Worm (Caenorhabditis elegans) whole organism, mixed stage, embryonic: ENCODE results near the gene F54F2.7.

Experiments
- bed-3 ChIP-seq: fragments of 200-800 bp; sonication (Bioruptor generic); optimal IDR thresholded peaks from 3 replicates; lab custom pipeline; 2018; ENCODE audit warnings: mild to moderate bottlenecking, missing genetic modification characterization, moderate library complexity, missing compliant biosample characterization
- blmp-1 ChIP-seq: fragments of 150-350 bp; optimal IDR thresholded peaks from 2 replicates; lab custom pipeline; 2014; ENCODE audit warnings: missing biosample characterization, missing genetic modification characterization
- ceh-39 ChIP-seq: fragments of 150-350 bp; optimal IDR thresholded peaks from 2 replicates; lab custom pipeline; 2014; ENCODE audit warnings: missing biosample characterization, missing genetic modification characterization
- ces-1 ChIP-seq: fragments of 150-350 bp; optimal IDR thresholded peaks from 2 replicates; lab custom pipeline; 2014; ENCODE audit warnings: missing biosample characterization, missing genetic modification reagents, missing genetic modification characterization
- cnd-1 ChIP-seq: fragments of 200-800 bp; sonication (Bioruptor generic); optimal IDR thresholded peaks from 2 replicates; lab custom pipeline; 2018; ENCODE audit warnings: mild to moderate bottlenecking, missing genetic modification characterization, missing compliant biosample characterization
- drap-1 ChIP-seq: fragments of 200-800 bp; sonication (Bioruptor generic); optimal IDR thresholded peaks from 3 replicates; lab custom pipeline; 2018; ENCODE audit warnings: mild to moderate bottlenecking, missing genetic modification characterization, missing compliant biosample characterization
- elt-3 ChIP-seq: fragments of 150-350 bp; optimal IDR thresholded peaks from 2 replicates; lab custom pipeline; 2014; ENCODE audit warnings: missing biosample characterization, missing genetic modification characterization
- flh-1 ChIP-seq: fragments of 200-800 bp; sonication (Bioruptor generic); optimal IDR thresholded peaks from 2 replicates; lab custom pipeline; 2018; ENCODE audit warnings: mild to moderate bottlenecking, missing genetic modification characterization, moderate library complexity, missing compliant biosample characterization
- ham-2 ChIP-seq: fragments of 200-800 bp; sonication (Bioruptor generic); optimal IDR thresholded peaks from 2 replicates; lab custom pipeline; 2018; ENCODE audit warnings: mild to moderate bottlenecking, missing genetic modification characterization, missing compliant biosample characterization
- hlh-1 ChIP-seq: fragments of 150-350 bp; optimal IDR thresholded peaks from 2 replicates; lab custom pipeline; 2014; ENCODE audit warnings: missing biosample characterization, missing genetic modification reagents, missing genetic modification characterization
- lin-13 ChIP-seq: fragments of 150-350 bp; optimal IDR thresholded peaks from 2 replicates; lab custom pipeline; 2014; ENCODE audit warnings: missing biosample characterization, missing genetic modification characterization
- lsy-2 ChIP-seq: fragments of 150-350 bp; optimal IDR thresholded peaks from 2 replicates; lab custom pipeline; 2014; ENCODE audit warnings: missing biosample characterization, missing genetic modification characterization
- mab-5 ChIP-seq: fragments of 150-350 bp; optimal IDR thresholded peaks from 2 replicates; lab custom pipeline; 2014; ENCODE audit warnings: missing biosample characterization, missing genetic modification characterization
- mep-1 ChIP-seq: fragments of 150-350 bp; optimal IDR thresholded peaks from 2 replicates; lab custom pipeline; 2017; ENCODE audit warnings: missing biosample characterization, missing genetic modification reagents, missing genetic modification characterization, inconsistent platforms
- nhr-12 ChIP-seq: fragments of 150-350 bp; optimal IDR thresholded peaks from 2 replicates; lab custom pipeline; 2014; ENCODE audit warnings: missing biosample characterization, missing genetic modification characterization
- nhr-2 ChIP-seq: fragments of 150-350 bp; optimal IDR thresholded peaks from 2 replicates; lab custom pipeline; 2014; ENCODE audit warnings: missing biosample characterization, missing genetic modification characterization
- nhr-237 ChIP-seq: fragments of 150-350 bp; optimal IDR thresholded peaks from 2 replicates; lab custom pipeline; 2014; ENCODE audit warnings: missing biosample characterization, missing genetic modification characterization
- nhr-76 ChIP-seq: sonication (generic microtip); optimal IDR thresholded peaks from 2 replicates; lab custom pipeline; 2017; ENCODE audit warnings: missing biosample characterization, missing genetic modification characterization
- pha-4 ChIP-seq: fragments of 150-350 bp; optimal IDR thresholded peaks from 2 replicates; lab custom pipeline; 2018; ENCODE audit warnings: missing biosample characterization, missing genetic modification reagents, missing genetic modification characterization
- sem-2 ChIP-seq: fragments of 200-800 bp; sonication (Bioruptor generic); optimal IDR thresholded peaks from 2 replicates; lab custom pipeline; 2018; ENCODE audit warnings: mild to moderate bottlenecking, missing genetic modification characterization, missing compliant biosample characterization
- snpc-4 ChIP-seq: fragments of 150-350 bp; optimal IDR thresholded peaks from 2 replicates; lab custom pipeline; 2014; ENCODE audit warnings: missing biosample characterization, missing genetic modification characterization
- sptf-1 ChIP-seq: sonication (generic microtip); optimal IDR thresholded peaks from 2 replicates; lab custom pipeline; 2017; ENCODE audit warnings: mild to moderate bottlenecking, missing genetic modification characterization, moderate library complexity, missing compliant biosample characterization
- unc-120 ChIP-seq: sonication (generic microtip); optimal IDR thresholded peaks from 2 replicates; lab custom pipeline; 2017; ENCODE audit warnings: missing genetic modification characterization, missing compliant biosample characterization; ENCODE audit not compliant: poor library complexity, severe bottlenecking
- unc-39 ChIP-seq: fragments of 150-350 bp; optimal IDR thresholded peaks from 2 replicates; lab custom pipeline; 2014; ENCODE audit warnings: missing biosample characterization, missing genetic modification characterization
- unc-62 ChIP-seq: fragments of 150-350 bp; optimal IDR thresholded peaks from 2 replicates; lab custom pipeline; 2014; ENCODE audit warnings: missing biosample characterization, missing genetic modification reagents, missing genetic modification characterization
- zip-8 ChIP-seq: fragments of 150-350 bp; optimal IDR thresholded peaks from 2 replicates; lab custom pipeline; 2014; ENCODE audit warnings: missing biosample characterization, missing genetic modification characterization
- ztf-11 ChIP-seq: fragments of 150-350 bp; optimal IDR thresholded peaks from 2 replicates; lab custom pipeline; 2014; ENCODE audit warnings: missing biosample characterization, missing genetic modification characterization

Gene F54F2.7

DNA sequence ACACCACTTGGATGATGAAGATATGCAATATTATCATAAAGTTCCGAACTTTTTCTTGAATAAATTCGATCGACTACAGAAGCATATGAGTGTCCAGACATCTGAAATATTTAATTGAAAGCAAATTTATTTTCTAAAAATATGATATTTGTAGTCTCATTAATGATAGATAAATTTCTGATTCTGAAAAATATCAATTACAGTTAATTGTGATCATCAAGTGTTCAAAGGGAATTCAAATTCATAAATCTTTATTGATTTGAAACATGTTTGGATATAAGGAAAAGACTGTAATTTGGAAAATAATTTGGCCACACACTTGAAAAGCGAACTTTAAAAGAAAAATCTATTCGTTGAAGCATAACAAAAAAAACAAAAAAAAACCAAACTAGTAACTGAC, at the start of gene F54F2.7:
TSS of gene F54F2.7 (minus strand) at position 101 of the 400 bp plus-strand sequence.
- TF ChIP-seq zip-8 (tag; lab: Kevin White, UChicago) (no peak), drap-1 (GFP tag; lab: Kevin White, UChicago) (no peak), mab-5 (tag; lab: Kevin White, UChicago) (no peak), bed-3 (GFP tag; lab: Kevin White, UChicago) (no peak), nhr-12 (tag; lab: Kevin White, UChicago) (no peak), flh-1 (no peak), sem-2 (GFP tag; lab: Kevin White, UChicago) (no peak), elt-3 (tag; lab: Kevin White, UChicago) (no peak), blmp-1 (no peak), nhr-76 (tag; lab: Kevin White, UChicago) (no peak), nhr-2 (tag; lab: Kevin White, UChicago) (no peak), snpc-4 (tag; lab: Kevin White, UChicago) (no peak), unc-120 (tag; lab: Kevin White, UChicago) (no peak), mep-1 (tag; lab: Kevin White, UChicago) (no peak), unc-62 (GFP tag; lab: Kevin White, UChicago) (no peak)

DNA sequence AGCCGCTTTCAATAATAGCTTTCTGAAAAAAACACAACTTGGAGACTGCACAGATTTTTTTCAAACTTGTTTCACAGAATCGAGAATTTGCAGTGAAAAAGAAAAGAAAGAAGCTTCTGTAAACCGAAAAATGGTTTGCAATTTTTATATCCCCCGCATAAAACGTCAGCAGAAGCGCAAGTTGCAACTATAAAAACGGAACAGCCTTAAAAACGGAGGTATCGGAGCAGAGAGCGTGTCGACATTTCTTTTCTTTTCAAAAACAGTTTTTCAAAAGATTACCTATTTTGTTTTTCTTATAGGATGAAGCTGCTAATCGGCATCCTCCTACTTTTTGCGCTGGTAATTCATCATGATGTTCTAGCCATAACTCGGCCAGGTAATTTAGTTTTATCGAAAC, 44.8 kb upstream of the F54F2.7 start, which contains the start of gene plg-1:
TSS of gene plg-1 (plus strand) at position 301 of the 400 bp plus-strand sequence.
- no peak for TF ChIP-seq mep-1 (tag; lab: Kevin White, UChicago)

DNA sequence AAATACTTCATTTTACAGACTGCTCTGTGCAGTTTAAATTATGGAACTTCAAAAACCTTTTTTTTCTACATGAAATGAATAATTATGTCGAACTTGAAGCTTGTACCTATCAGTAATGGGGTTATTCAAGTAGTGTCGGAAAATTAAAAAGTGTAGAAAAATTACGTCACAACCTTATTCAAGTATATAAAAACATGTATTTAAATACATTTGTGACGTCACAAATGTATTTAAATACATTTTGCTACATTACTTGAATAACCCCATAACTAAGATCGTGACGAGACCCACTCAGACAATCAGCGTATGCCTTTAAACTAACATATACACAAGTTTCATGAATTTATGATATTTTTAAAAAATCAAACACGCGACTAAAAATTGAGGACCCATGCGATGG, 43.9 kb upstream of the F54F2.7 start:
- TF ChIP-seq zip-8 (tag; lab: Kevin White, UChicago) = peak; percentile 91
- TF ChIP-seq, all 35 proteins: peak for 1; not testable (repeated sequence) for 34

DNA sequence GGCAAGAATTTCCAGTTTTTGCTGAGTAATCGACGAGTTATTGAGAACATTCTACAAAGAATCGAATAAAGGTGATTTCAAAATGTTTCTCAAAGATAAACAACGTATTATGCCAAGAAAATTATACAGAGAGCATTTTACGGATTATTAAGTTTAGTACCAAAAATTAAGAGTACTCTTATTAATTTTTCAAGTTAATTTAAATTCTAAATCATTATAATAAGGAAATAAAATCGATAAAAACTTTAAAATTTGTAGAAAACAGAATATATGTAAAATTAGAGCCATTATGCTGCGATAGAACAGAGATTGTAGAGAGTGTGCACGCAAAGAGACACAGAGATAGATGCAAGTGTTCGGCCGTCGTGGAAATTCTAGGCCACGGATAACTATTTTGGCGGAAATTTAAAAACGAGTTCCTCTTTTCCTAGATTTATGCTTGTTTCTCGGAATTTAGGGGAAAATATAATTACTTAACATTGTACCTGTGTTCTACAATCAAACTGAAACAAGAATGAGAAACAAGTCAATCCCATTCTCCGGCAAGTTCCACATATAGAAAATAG, 43.4 kb upstream of the F54F2.7 start, which contains the start of gene F44E2.9:
TSS of gene F44E2.9 (minus strand) at position 51 of the 566 bp plus-strand sequence.
- TF ChIP-seq nhr-76 (tag; lab: Kevin White, UChicago) (no peak), hlh-1 (tag; lab: Kevin White, UChicago) (peak; percentile 5), snpc-4 (tag; lab: Kevin White, UChicago) (no peak), sptf-1 (tag; lab: Kevin White, UChicago) (peak; percentile 41)
- TF ChIP-seq, all 35 proteins: peak for 2

- TF ChIP-seq unc-39 (tag; lab: Kevin White, UChicago) (no peak), snpc-4 (tag; lab: Kevin White, UChicago) (no peak), pha-4 (tag; lab: Kevin White, UChicago) (no peak), unc-62 (GFP tag; lab: Kevin White, UChicago) (no peak), elt-3 (tag; lab: Kevin White, UChicago) (no peak), ces-1 (GFP tag; lab: Kevin White, UChicago) (no peak), sem-2 (GFP tag; lab: Kevin White, UChicago) (no peak), flh-1 (no peak)
Observed at ce11 chrIII:8849507-8849906, 42.4 kb upstream of the F54F2.7 start, which contains the start of gene F44E2.8. Gene F44E2.8, minus strand, starts transcription at chrIII:8849877.

DNA sequence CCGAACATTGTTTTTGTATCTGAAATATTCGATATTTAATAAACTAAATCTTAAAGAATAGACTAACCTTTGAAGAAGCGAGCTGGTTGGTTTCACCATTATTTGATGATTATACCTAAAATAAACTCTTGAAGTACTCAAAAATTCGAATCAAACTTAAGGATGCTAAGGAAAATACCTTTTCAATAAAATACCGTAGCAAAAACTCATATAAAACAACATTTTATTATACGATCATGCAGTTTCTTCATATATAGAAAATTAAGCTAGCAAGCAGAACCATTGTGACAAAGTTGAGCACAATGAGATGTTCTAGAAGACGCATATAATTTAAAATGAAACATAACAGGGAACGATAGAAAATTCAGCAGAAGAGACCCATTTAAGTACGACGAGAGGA, 41.2 kb upstream of the F54F2.7 start, which contains the start of gene F44E2.7:
TSS of gene F44E2.7 (minus strand) at position 101 of the 400 bp plus-strand sequence.
- TF ChIP-seq nhr-237 (tag; lab: Kevin White, UChicago) (no peak), sem-2 (GFP tag; lab: Kevin White, UChicago) (no peak), mab-5 (tag; lab: Kevin White, UChicago) (no peak), pha-4 (tag; lab: Kevin White, UChicago) (no peak), ztf-11 (tag; lab: Kevin White, UChicago) (no peak), elt-3 (tag; lab: Kevin White, UChicago) (no peak), snpc-4 (tag; lab: Kevin White, UChicago) (no peak), ham-2 (no peak), lin-13 (tag; lab: Kevin White, UChicago) (no peak), sptf-1 (tag; lab: Kevin White, UChicago) (no peak), ceh-39 (tag; lab: Kevin White, UChicago) (no peak)

DNA sequence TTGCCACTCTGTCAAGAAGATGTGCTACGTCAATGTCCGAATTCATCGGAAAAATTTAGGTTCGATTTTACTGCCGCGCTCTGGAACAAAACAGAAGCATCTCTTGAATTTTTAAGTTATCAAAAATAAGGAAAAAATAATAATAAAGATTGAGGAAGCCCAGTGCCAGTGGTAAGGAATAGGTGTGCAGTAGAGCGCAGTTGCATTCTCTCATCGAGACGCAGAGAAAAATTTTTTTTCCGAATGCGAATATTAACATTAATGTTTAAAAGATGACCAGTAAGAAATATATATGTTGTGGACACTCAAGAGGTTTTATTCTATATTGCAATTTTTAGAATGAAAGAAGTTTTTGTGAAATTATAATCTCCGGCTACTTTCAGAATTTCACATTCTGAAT, 40.6 kb upstream of the F54F2.7 start:
- TF ChIP-seq sptf-1 (tag; lab: Kevin White, UChicago) (no peak), pha-4 (tag; lab: Kevin White, UChicago) (peak; percentile 8), mep-1 (tag; lab: Kevin White, UChicago) (peak; percentile 57), unc-120 (tag; lab: Kevin White, UChicago) (no peak), nhr-237 (tag; lab: Kevin White, UChicago) (peak; percentile 40), cnd-1 (tag; lab: Kevin White, UChicago) (peak; percentile 15), lsy-2 (tag; lab: Kevin White, UChicago) (peak; percentile 26), ces-1 (GFP tag; lab: Kevin White, UChicago) (peak; percentile 24), nhr-76 (tag; lab: Kevin White, UChicago) (no peak)
